Worm (Caenorhabditis elegans) whole organism, late embryonic: ENCODE data around the gene T09F5.20.
"Not testable (repeated sequence)": the region's sequence is repeated elsewhere in the genome, so short reads cannot be mapped to it uniquely, and the experiment has no call there.

Source experiments
- ahr-1 ChIP-seq: sonication (generic microtip); optimal IDR thresholded peaks from 2 replicates; lab custom pipeline; 2016; ENCODE audit warnings: missing genetic modification characterization, missing compliant biosample characterization
- ceh-18 ChIP-seq: sonication (generic microtip); optimal IDR thresholded peaks from 2 replicates; lab custom pipeline; 2016; ENCODE audit warnings: missing genetic modification characterization, missing compliant biosample characterization
- ceh-48 ChIP-seq: sonication (generic microtip); optimal IDR thresholded peaks from 2 replicates; lab custom pipeline; 2016; ENCODE audit warnings: missing genetic modification characterization, inconsistent platforms, missing compliant biosample characterization
- ceh-6 ChIP-seq: fragments of 200-800 bp; sonication (Bioruptor generic); optimal IDR thresholded peaks from 2 replicates; lab custom pipeline; 2018; ENCODE audit warnings: mild to moderate bottlenecking, missing genetic modification characterization, missing compliant biosample characterization
- dmd-4 ChIP-seq: sonication (generic microtip); optimal IDR thresholded peaks from 2 replicates; lab custom pipeline; 2016; ENCODE audit warnings: borderline replicate concordance, missing genetic modification characterization, missing compliant biosample characterization
- fkh-10 ChIP-seq: fragments of 150-350 bp; optimal IDR thresholded peaks from 2 replicates; lab custom pipeline; 2014; ENCODE audit warnings: missing biosample characterization, missing genetic modification reagents, missing genetic modification characterization
- pax-1 ChIP-seq: fragments of 150-350 bp; optimal IDR thresholded peaks from 2 replicates; lab custom pipeline; 2014; ENCODE audit warnings: missing biosample characterization, missing genetic modification characterization
- tbx-2 ChIP-seq: sonication (generic microtip); optimal IDR thresholded peaks from 2 replicates; lab custom pipeline; 2016; ENCODE audit warnings: missing genetic modification characterization, missing compliant biosample characterization
- unc-55 ChIP-seq: sonication (generic microtip); optimal IDR thresholded peaks from 2 replicates; lab custom pipeline; 2017; ENCODE audit warnings: missing biosample characterization, missing genetic modification reagents, missing genetic modification characterization

The T09F5.20 gene

ce11 chrV:15105893-15106598 lies 41.6 kb downstream of the T09F5.20 start, which contains the start of gene C01G10.14:
TSS of gene C01G10.14 (minus strand) at chrV:15105943.
- not testable (repeated sequence) for TF ChIP-seq ceh-18, tbx-2, ceh-48 (tag; lab: Kevin White, UChicago)

- no peak for TF ChIP-seq unc-55 (GFP tag; lab: Kevin White, UChicago)
- no peak for TF ChIP-seq dmd-4 (tag; lab: Kevin White, UChicago)
- TF ChIP-seq tbx-2 (tag; lab: Kevin White, UChicago): no peak
- TF ChIP-seq fkh-10 (GFP tag; lab: Kevin White, UChicago): no peak
- no peak for TF ChIP-seq pax-1 (tag; lab: Kevin White, UChicago)
- TF ChIP-seq ceh-6: no peak
- TF ChIP-seq ahr-1: no peak
These were observed 48.2 kb downstream of the T09F5.20 start, which contains the start of gene C01G10.1 for ce11 chrV:15099447-15099846. TSS of gene C01G10.1 (plus strand) at chrV:15099747.
